Fruit fly (Drosophila melanogaster) whole organism, embryonic: ENCODE measurements around the gene Hap40.

ENCODE experiments used
- CG10431 ChIP-seq: fragments of 200-800 bp; sonication (Bioruptor generic); optimal IDR thresholded peaks from 3 replicates; lab custom pipeline; 2018; ENCODE audit warnings: missing biosample characterization, mild to moderate bottlenecking, missing genetic modification characterization
- CG10543 ChIP-seq: fragments of 200-800 bp; sonication (Bioruptor generic); optimal IDR thresholded peaks from 3 replicates; lab custom pipeline; 2017; ENCODE audit warnings: missing biosample characterization, mild to moderate bottlenecking, missing genetic modification characterization, moderate library complexity
- CG10979 ChIP-seq: fragments of 200-800 bp; sonication (Bioruptor generic); optimal IDR thresholded peaks from 2 replicates; lab custom pipeline; 2018; ENCODE audit warnings: missing biosample characterization, mild to moderate bottlenecking, missing genetic modification characterization, moderate library complexity
- CG11456 ChIP-seq: fragments of 200-800 bp; sonication (Bioruptor generic); IDR thresholded peaks from 3 replicates; pipeline ENCODE4 v1.3.6; 2022; ENCODE audit warnings: missing biosample characterization, missing genetic modification characterization
- CG12219 ChIP-seq: fragments of 200-800 bp; sonication (Bioruptor generic); optimal IDR thresholded peaks from 3 replicates; lab custom pipeline; 2018; ENCODE audit warnings: missing biosample characterization, mild to moderate bottlenecking, missing genetic modification characterization
- CG14014 ChIP-seq: fragments of 200-800 bp; sonication (Bioruptor generic); IDR thresholded peaks from 2 replicates; pipeline ENCODE4 v1.3.6; 2022; ENCODE audit warnings: missing biosample characterization, missing genetic modification characterization
- CG15514 ChIP-seq: fragments of 200-800 bp; sonication (Bioruptor generic); optimal IDR thresholded peaks from 3 replicates; lab custom pipeline; 2017; ENCODE audit warnings: missing biosample characterization, missing genetic modification characterization, mild to moderate bottlenecking, moderate library complexity, missing genetic modification reagents
- CG16815 ChIP-seq: fragments of 200-800 bp; sonication (Bioruptor generic); optimal IDR thresholded peaks from 3 replicates; lab custom pipeline; 2017; ENCODE audit warnings: missing biosample characterization, mild to moderate bottlenecking, missing genetic modification characterization
- CG17186 ChIP-seq: fragments of 200-800 bp; sonication (Bioruptor generic); optimal IDR thresholded peaks from 3 replicates; lab custom pipeline; 2017; ENCODE audit warnings: missing biosample characterization, missing genetic modification reagents, missing genetic modification characterization
- CG17568 ChIP-seq: fragments of 200-800 bp; sonication (Bioruptor generic); optimal IDR thresholded peaks from 2 replicates; lab custom pipeline; 2018; ENCODE audit warnings: missing biosample characterization, mild to moderate bottlenecking, missing genetic modification characterization, moderate library complexity
- CG2116 ChIP-seq: fragments of 200-800 bp; sonication (Bioruptor generic); optimal IDR thresholded peaks from 3 replicates; lab custom pipeline; 2018; ENCODE audit warnings: missing biosample characterization, mild to moderate bottlenecking, missing genetic modification characterization
- CG2129 ChIP-seq: fragments of 200-800 bp; sonication (Bioruptor generic); IDR thresholded peaks from 2 replicates; pipeline ENCODE4 v1.3.6; 2022; ENCODE audit warnings: missing biosample characterization, missing genetic modification characterization; ENCODE audit not compliant: partially characterized antibody
- CG2199 ChIP-seq: fragments of 200-800 bp; sonication (Bioruptor generic); IDR thresholded peaks from 3 replicates; pipeline ENCODE4 v1.3.6; 2022; ENCODE audit warnings: missing biosample characterization, missing genetic modification characterization
- CG33557 ChIP-seq: fragments of 200-800 bp; sonication (Bioruptor generic); optimal IDR thresholded peaks from 2 replicates; lab custom pipeline; 2019; ENCODE audit warnings: missing biosample characterization, mild to moderate bottlenecking, missing genetic modification characterization, moderate library complexity
- CG4424 ChIP-seq: fragments of 200-800 bp; sonication (Bioruptor generic); optimal IDR thresholded peaks from 3 replicates; lab custom pipeline; 2016; ENCODE audit warnings: missing biosample characterization, missing genetic modification characterization
- CG5180 ChIP-seq: fragments of 200-800 bp; sonication (Bioruptor generic); optimal IDR thresholded peaks from 3 replicates; lab custom pipeline; 2017; ENCODE audit warnings: missing biosample characterization, missing genetic modification characterization, mild to moderate bottlenecking, moderate library complexity, missing genetic modification reagents
- CG6254 ChIP-seq: fragments of 200-800 bp; sonication (Bioruptor generic); optimal IDR thresholded peaks from 3 replicates; lab custom pipeline; 2017; ENCODE audit warnings: mild to moderate bottlenecking, missing biosample characterization, missing genetic modification reagents, missing genetic modification characterization
- CG6272 ChIP-seq: fragments of 200-800 bp; sonication (Bioruptor generic); IDR thresholded peaks from 2 replicates; pipeline ENCODE4 v1.3.6; 2022; ENCODE audit warnings: missing biosample characterization, missing genetic modification characterization
- CG6765 ChIP-seq: fragments of 200-800 bp; sonication (Bioruptor generic); optimal IDR thresholded peaks from 3 replicates; lab custom pipeline; 2017; ENCODE audit warnings: missing biosample characterization, mild to moderate bottlenecking, missing genetic modification characterization
- CG7556 ChIP-seq: fragments of 200-800 bp; sonication (Bioruptor generic); optimal IDR thresholded peaks from 2 replicates; lab custom pipeline; 2017; ENCODE audit warnings: missing biosample characterization, mild to moderate bottlenecking, missing genetic modification characterization
- CG9437 ChIP-seq: fragments of 200-800 bp; sonication (Bioruptor generic); optimal IDR thresholded peaks from 2 replicates; lab custom pipeline; 2018; ENCODE audit warnings: missing biosample characterization, mild to moderate bottlenecking, missing genetic modification characterization
- CoRest ChIP-seq: fragments of 200-800 bp; sonication (Bioruptor generic); optimal IDR thresholded peaks from 3 replicates; lab custom pipeline; 2018; ENCODE audit warnings: missing biosample characterization, mild to moderate bottlenecking, missing genetic modification characterization, moderate library complexity
- D ChIP-seq, 2 experiments: fragments of 200-800 bp in 1 of 2; fragments of >200 bp in 1 of 2; sonication (Bioruptor generic) in 1 of 2; optimal IDR thresholded peaks; 2 replicates in 1 of 2; 3 replicates in 1 of 2; lab custom pipeline; 2017; ENCODE audit warnings: mild to moderate bottlenecking in 1 of 2, missing biosample characterization in 1 of 2, missing genetic modification characterization in 1 of 2, missing genetic modification reagents in 1 of 2
- HLH54F ChIP-seq: fragments of 200-800 bp; sonication (Bioruptor generic); optimal IDR thresholded peaks from 3 replicates; lab custom pipeline; 2016; ENCODE audit warnings: missing biosample characterization, missing genetic modification characterization
- Hr3 ChIP-seq: fragments of 200-800 bp; sonication (Bioruptor generic); optimal IDR thresholded peaks from 3 replicates; lab custom pipeline; 2016; ENCODE audit warnings: missing biosample characterization, missing genetic modification characterization
- Kr ChIP-seq: fragments of 200-800 bp; sonication (Bioruptor generic); optimal IDR thresholded peaks from 2 replicates; lab custom pipeline; 2017; ENCODE audit warnings: missing biosample characterization, mild to moderate bottlenecking, missing genetic modification characterization
- Mad ChIP-seq: fragments of 200-800 bp; sonication (Bioruptor generic); optimal IDR thresholded peaks from 2 replicates; lab custom pipeline; 2016; ENCODE audit warnings: missing biosample characterization, missing genetic modification characterization
- Oaz ChIP-seq: fragments of 200-800 bp; sonication (Bioruptor generic); IDR thresholded peaks from 2 replicates; pipeline ENCODE4 v1.3.6; 2022; ENCODE audit warnings: missing biosample characterization, missing genetic modification characterization
- Side ChIP-seq: fragments of 200-800 bp; sonication (Bioruptor generic); optimal IDR thresholded peaks from 2 replicates; lab custom pipeline; 2016; ENCODE audit warnings: missing biosample characterization, missing genetic modification characterization
- ap ChIP-seq: fragments of 200-800 bp; sonication (Bioruptor generic); IDR thresholded peaks from 2 replicates; pipeline ENCODE4 v1.3.6; 2022; ENCODE audit warnings: missing biosample characterization, missing genetic modification characterization
- ato ChIP-seq: fragments of 200-800 bp; sonication (Bioruptor generic); IDR thresholded peaks from 2 replicates; pipeline ENCODE4 v1.3.6; 2022; ENCODE audit warnings: missing biosample characterization, missing genetic modification characterization; ENCODE audit not compliant: partially characterized antibody
- cas ChIP-seq: fragments of 200-800 bp; sonication (Bioruptor generic); IDR thresholded peaks from 2 replicates; pipeline ENCODE4 v1.3.6; 2022; ENCODE audit warnings: missing biosample characterization, missing genetic modification characterization
- danr ChIP-seq: fragments of 200-800 bp; sonication (Bioruptor generic); IDR thresholded peaks from 2 replicates; pipeline ENCODE4 v1.3.6; 2022; ENCODE audit warnings: missing biosample characterization, missing genetic modification characterization
- dimm ChIP-seq: fragments of 200-800 bp; sonication (Bioruptor generic); IDR thresholded peaks from 2 replicates; pipeline ENCODE4 v1.3.6; 2022; ENCODE audit warnings: missing biosample characterization, missing genetic modification characterization
- dysf ChIP-seq: fragments of 200-800 bp; sonication (Bioruptor generic); IDR thresholded peaks from 3 replicates; pipeline ENCODE4 v1.3.6; 2022; ENCODE audit warnings: missing biosample characterization, missing genetic modification characterization
- grau ChIP-seq: fragments of 200-800 bp; optimal IDR thresholded peaks from 3 replicates; lab custom pipeline; 2019; ENCODE audit warnings: missing biosample characterization, mild to moderate bottlenecking, missing genetic modification characterization, moderate library complexity
- gt ChIP-seq: fragments of 200-800 bp; sonication (Bioruptor generic); IDR thresholded peaks from 2 replicates; pipeline ENCODE4 v1.3.6; 2022; ENCODE audit warnings: missing biosample characterization, missing genetic modification characterization
- hb ChIP-seq: fragments of 200-800 bp; sonication (Bioruptor generic); IDR thresholded peaks from 3 replicates; pipeline ENCODE4 v1.3.6; 2022; ENCODE audit warnings: missing biosample characterization, missing genetic modification characterization; ENCODE audit not compliant: partially characterized antibody
- lola ChIP-seq, 3 experiments: fragments of >200 bp in 2 of 3; fragments of 200-800 bp in 1 of 3; sonication (Bioruptor generic) in 1 of 3; optimal IDR thresholded peaks; 2 replicates each; lab custom pipeline; 2017 to 2019; ENCODE audit warnings: missing biosample characterization in 3 of 3, missing genetic modification characterization in 3 of 3, mild to moderate bottlenecking in 1 of 3, moderate library complexity in 1 of 3
- nerfin-1 ChIP-seq: fragments of 200-800 bp; sonication (Bioruptor generic); optimal IDR thresholded peaks from 3 replicates; lab custom pipeline; 2019; ENCODE audit warnings: missing biosample characterization, mild to moderate bottlenecking, missing genetic modification characterization, moderate library complexity
- peb ChIP-seq: fragments of 200-800 bp; sonication (Bioruptor generic); IDR thresholded peaks from 2 replicates; pipeline ENCODE4 v1.3.6; 2022; ENCODE audit warnings: missing biosample characterization, missing genetic modification characterization
- pnt ChIP-seq: fragments of 200-800 bp; sonication (Bioruptor generic); optimal IDR thresholded peaks from 3 replicates; lab custom pipeline; 2016; ENCODE audit warnings: missing biosample characterization, missing genetic modification characterization
- run ChIP-seq: fragments of 200-800 bp; sonication (Bioruptor generic); optimal IDR thresholded peaks from 3 replicates; lab custom pipeline; 2018; ENCODE audit warnings: missing biosample characterization, mild to moderate bottlenecking, missing genetic modification characterization
- slbo ChIP-seq: fragments of 200-800 bp; sonication (Bioruptor generic); IDR thresholded peaks from 2 replicates; pipeline ENCODE4 v1.3.6; 2022; ENCODE audit warnings: missing biosample characterization, missing genetic modification characterization
- slp2 ChIP-seq: fragments of 200-800 bp; sonication (Bioruptor generic); optimal IDR thresholded peaks from 2 replicates; lab custom pipeline; 2016; ENCODE audit warnings: missing biosample characterization, missing genetic modification characterization
- trem ChIP-seq: fragments of 200-800 bp; optimal IDR thresholded peaks from 3 replicates; lab custom pipeline; 2019; ENCODE audit warnings: missing biosample characterization, mild to moderate bottlenecking, missing genetic modification characterization, moderate library complexity
- wdn ChIP-seq: fragments of 200-800 bp; sonication (Bioruptor generic); IDR thresholded peaks from 2 replicates; pipeline ENCODE4 v1.3.6; 2022; ENCODE audit warnings: missing biosample characterization, missing genetic modification characterization
- wek ChIP-seq: fragments of 200-800 bp; sonication (Bioruptor generic); optimal IDR thresholded peaks from 3 replicates; lab custom pipeline; 2018; ENCODE audit warnings: missing biosample characterization, mild to moderate bottlenecking, missing genetic modification characterization, moderate library complexity
- zen ChIP-seq: fragments of 200-800 bp; sonication (Bioruptor generic); optimal IDR thresholded peaks from 3 replicates; lab custom pipeline; 2018; ENCODE audit warnings: missing biosample characterization, mild to moderate bottlenecking, missing genetic modification characterization, moderate library complexity

Hap40 gene

dm6 chrX:15703720-15704206 is at the start of gene Hap40, which contains the start of gene Pis (continued):
- TF ChIP-seq ato (GFP tag; lab: Robert Waterston, UW): no peak
- peak; percentile 10 for TF ChIP-seq CG17186 (GFP tag; lab: Kevin White, UChicago)
- no peak for TF ChIP-seq CG5180 (GFP tag; lab: Kevin White, UChicago)
- TF ChIP-seq CG2199: 0 out of 3 replicates have a peak, but pooled peaks have one; percentile 29
- TF ChIP-seq CG7556 (GFP tag; lab: Kevin White, UChicago): peak; percentile 47
- peak; percentile 82 for TF ChIP-seq slbo
- TF ChIP-seq CG4424: peak; percentile 56
- peak; percentile 57 for TF ChIP-seq CG6272
- TF ChIP-seq CG14014 (GFP tag; lab: Robert Waterston, UW): peak; percentile 80
- TF ChIP-seq cas: peak; percentile 51; the same call in 1 of the 2 replicates
- TF ChIP-seq nerfin-1 (tag; lab: Kevin White, UChicago): peak; percentile 54
- TF ChIP-seq trem: peak; percentile 58
- no peak for TF ChIP-seq CG6254 (GFP tag; lab: Kevin White, UChicago)
- TF ChIP-seq CG10543: peak; percentile 68
- 0 out of 2 replicates have a peak, but pooled peaks have one; percentile 15 for TF ChIP-seq dimm (GFP tag; lab: Robert Waterston, UW)
- TF ChIP-seq HLH54F (GFP tag; lab: Kevin White, UChicago): peak; percentile 65
- peak; percentile 84 for TF ChIP-seq grau (tag; lab: Kevin White, UChicago)
- 0 out of 2 replicates have a peak, but pooled peaks have one; percentile 35 for TF ChIP-seq danr (GFP tag; lab: Robert Waterston, UW)
- TF ChIP-seq lola (GFP tag; optimal IDR thresholded peaks at IDR 0.05; lab: Kevin White, UChicago): peak in 1 of 3 experiments; percentile 77
- TF ChIP-seq zen (tag; lab: Kevin White, UChicago): peak; percentile 72
- TF ChIP-seq hb (GFP tag; lab: Robert Waterston, UW): no peak
- TF ChIP-seq slp2: peak; percentile 25
- peak; percentile 49 for TF ChIP-seq CG2116 (GFP tag; lab: Kevin White, UChicago)
- peak; percentile 29; the same call in 1 of the 2 replicates for TF ChIP-seq wdn (GFP tag; lab: Robert Waterston, UW)
- no peak for TF ChIP-seq D (optimal IDR thresholded peaks at IDR 0.05; lab: Kevin White, UChicago)
- TF ChIP-seq D (GFP tag; optimal IDR thresholded peaks at IDR 0.05; lab: Kevin White, UChicago): peak; percentile 29
- TF ChIP-seq CoRest (tag; lab: Kevin White, UChicago): peak; percentile 90
- 0 out of 2 replicates have a peak, but pooled peaks have one; percentile 34 for TF ChIP-seq Oaz (GFP tag; lab: Robert Waterston, UW)
- peak; percentile 84 for TF ChIP-seq dysf (GFP tag; lab: Robert Waterston, UW)
- TF ChIP-seq CG12219 (GFP tag; lab: Kevin White, UChicago): peak; percentile 43
- TF ChIP-seq CG2129 (GFP tag; lab: Robert Waterston, UW): no peak
- TF ChIP-seq CG6765 (GFP tag; lab: Kevin White, UChicago): no peak
- no peak for TF ChIP-seq wek
- no peak for TF ChIP-seq run (tag; lab: Kevin White, UChicago)
- TF ChIP-seq CG16815 (GFP tag; lab: Kevin White, UChicago): peak; percentile 72
- no peak for TF ChIP-seq Side (GFP tag; lab: Kevin White, UChicago)
- peak; percentile 67 for TF ChIP-seq CG10979 (tag; lab: Kevin White, UChicago)
- TF ChIP-seq Mad (GFP tag; lab: Kevin White, UChicago): peak; percentile 61
- TF ChIP-seq ap (GFP tag; lab: Robert Waterston, UW): peak; percentile 47
- TF ChIP-seq Hr3 (GFP tag; lab: Kevin White, UChicago): peak; percentile 72
- no peak for TF ChIP-seq CG17568 (GFP tag; lab: Kevin White, UChicago)
- TF ChIP-seq pnt: peak; percentile 73
- peak; percentile 50 for TF ChIP-seq CG33557 (GFP tag; lab: Kevin White, UChicago)
- TF ChIP-seq peb: peak; percentile 16; the same call in 1 of the 2 replicates
- no peak for TF ChIP-seq Kr (GFP tag; lab: Kevin White, UChicago)
- TF ChIP-seq CG10431 (GFP tag; lab: Kevin White, UChicago): peak; percentile 23
- peak; percentile 49 for TF ChIP-seq CG9437 (GFP tag; lab: Kevin White, UChicago)
- peak; percentile 47 for TF ChIP-seq CG15514 (GFP tag; lab: Kevin White, UChicago)
- TF ChIP-seq gt (GFP tag; lab: Robert Waterston, UW): no peak
- peak; percentile 71; the same call in 2 of the 3 replicates for TF ChIP-seq CG11456
